Worm (Caenorhabditis elegans): Measurements from ENCODE around the gene ZK105.6.

ZK105.6 gene

DNA sequence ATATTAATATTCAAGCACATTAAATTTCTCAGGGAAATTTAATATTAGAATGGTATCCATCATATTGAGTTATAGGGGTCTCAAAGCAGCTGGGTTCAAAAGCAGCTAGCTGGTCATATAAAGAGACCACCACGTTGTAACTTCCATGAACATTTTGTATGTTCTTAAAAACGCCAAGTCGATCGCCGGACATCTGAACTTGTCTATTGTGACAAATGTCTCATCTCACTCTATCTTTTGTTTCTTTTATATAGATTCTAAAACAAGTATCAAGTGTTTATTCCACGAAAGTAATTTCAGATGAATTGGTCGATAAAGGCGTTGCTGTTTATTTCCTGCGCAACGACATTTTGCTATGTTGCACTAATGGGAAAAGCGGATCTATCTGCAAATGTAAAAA, 27.0 kb downstream of the ZK105.6 start, which contains the start of gene ZK105.3:
Gene ZK105.3 (plus strand): TSS at position 301 of the 400 bp plus-strand sequence.
- TF ChIP-seq unc-62 (GFP tag; optimal IDR thresholded peaks at IDR 0.05) = no peak

- TF ChIP-seq unc-62 (GFP tag; optimal IDR thresholded peaks at IDR 0.05) = no peak
Observed at ce11 chrV:7693394-7693793, 30.5 kb downstream of the ZK105.6 start, which contains the start of gene C12D5.10. Gene C12D5.10 (minus strand): TSS chrV:7693494.

DNA sequence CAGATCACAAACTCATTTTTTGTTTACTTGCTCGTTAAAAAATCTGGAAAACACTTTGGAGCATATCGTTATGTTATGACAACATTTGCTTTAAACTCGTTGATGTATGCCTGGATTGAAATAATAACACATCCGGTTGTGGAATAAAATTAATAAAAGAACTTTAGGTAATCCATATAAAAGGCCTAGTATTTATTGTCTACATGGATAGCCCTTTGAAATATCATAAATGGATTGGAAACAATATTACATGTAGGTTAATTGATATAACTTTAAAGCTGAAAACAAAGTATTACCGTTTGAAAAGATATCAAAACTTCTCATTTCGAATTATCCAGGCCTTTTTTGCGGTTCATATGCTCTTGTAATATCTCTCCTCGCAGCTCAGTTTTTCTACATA, 33.2 kb downstream of the ZK105.6 start:
- TF ChIP-seq unc-62 (GFP tag; optimal IDR thresholded peaks at IDR 0.05) = no peak

- no peak for TF ChIP-seq unc-62 (GFP tag; optimal IDR thresholded peaks at IDR 0.05)
Observed at ce11 chrV:7689888-7690287, 34.0 kb downstream of the ZK105.6 start, which contains the start of gene C12D5.9. Gene C12D5.9 (minus strand): TSS chrV:7689988.

DNA sequence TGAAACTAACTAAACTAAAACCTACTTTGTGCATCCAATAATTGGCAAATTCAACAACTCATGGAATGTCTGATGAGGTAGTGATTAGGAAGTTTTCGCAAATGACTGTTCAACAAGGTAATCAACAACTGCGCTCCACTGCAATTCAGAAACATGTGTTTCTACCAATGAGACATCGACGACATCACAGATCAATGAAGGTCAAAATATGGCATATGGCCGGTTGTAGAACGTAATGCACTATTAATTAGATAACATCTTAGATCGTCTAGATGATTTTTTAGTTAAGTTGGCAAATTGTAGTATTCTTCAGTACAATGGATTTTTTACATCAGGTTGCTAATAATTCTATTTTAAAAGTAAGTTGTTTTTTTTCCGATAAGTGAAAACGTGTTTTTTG, 37.7 kb downstream of the ZK105.6 start, which contains the start of the genes nhr-94 and nhr-152:
Gene nhr-94 (minus strand): TSS at position 147 of the 400 bp plus-strand sequence.
Gene nhr-152 (plus strand): TSS at position 162 of the 400 bp plus-strand sequence.
- TF ChIP-seq unc-62 (GFP tag; optimal IDR thresholded peaks at IDR 0.05) = no peak

DNA sequence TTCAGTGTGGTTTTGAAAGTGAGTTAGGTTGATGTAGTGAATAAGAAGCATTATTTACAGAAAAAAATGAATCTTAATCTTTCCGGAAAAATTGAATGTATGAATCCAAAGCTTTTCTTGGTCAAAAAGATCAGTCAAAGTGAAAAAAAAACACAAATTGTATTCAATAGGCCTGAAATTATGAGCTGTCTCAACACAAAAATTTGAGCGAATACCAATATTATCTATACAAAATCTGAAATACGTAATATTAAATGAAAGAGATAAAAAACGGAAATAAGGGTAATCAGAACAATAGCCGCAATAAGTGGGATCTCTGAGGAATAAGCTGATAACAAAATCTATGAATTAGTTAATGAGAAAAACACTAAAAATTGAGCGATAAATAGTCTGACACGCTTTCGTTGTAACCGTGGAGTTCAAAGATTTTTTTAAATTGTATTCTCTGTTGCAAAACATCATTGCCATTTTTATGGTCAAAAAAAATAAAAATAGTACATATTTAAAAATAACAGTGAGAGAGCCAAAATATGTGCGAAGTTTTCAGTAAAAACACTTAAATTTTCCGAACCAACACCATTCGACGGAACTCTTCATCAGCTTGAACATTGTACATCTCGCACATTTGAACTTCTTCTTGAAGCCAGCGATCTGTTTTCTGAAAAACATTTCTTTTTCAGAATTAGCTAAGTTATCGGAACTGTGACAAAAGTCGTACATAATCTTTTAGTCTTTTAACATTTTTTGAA, 39.8 kb downstream of the ZK105.6 start, which contains the start of gene sre-11:
Gene sre-11 (minus strand): TSS at position 51 of the 749 bp plus-strand sequence.
- no peak for TF ChIP-seq unc-62 (GFP tag; optimal IDR thresholded peaks at IDR 0.05)

DNA sequence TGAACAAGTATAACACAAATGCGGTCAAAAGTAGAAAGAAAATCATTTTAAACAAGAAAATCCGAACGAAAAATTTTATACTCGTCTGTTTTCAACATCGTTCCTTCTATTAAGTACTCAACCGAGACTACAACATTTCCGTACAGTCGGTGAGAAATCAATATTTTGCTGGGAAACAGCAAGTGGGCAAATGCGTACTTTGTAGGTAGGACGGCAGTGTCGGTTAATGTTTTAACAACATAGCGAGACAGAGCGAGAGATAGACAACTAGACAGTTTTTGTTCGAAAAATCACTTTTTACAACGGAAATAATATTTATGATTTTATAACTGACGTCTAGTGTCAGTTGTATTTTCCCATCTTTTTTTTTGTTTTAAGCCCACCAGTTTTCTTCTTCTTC, 42.5 kb downstream of the ZK105.6 start, which contains the start of gene cyp-33A1:
Gene cyp-33A1 (minus strand): TSS at position 72 of the 400 bp plus-strand sequence.
- no peak for TF ChIP-seq unc-62 (GFP tag; optimal IDR thresholded peaks at IDR 0.05)

ce11 chrV:7675904-7676303, 48.0 kb downstream of the ZK105.6 start, which contains the start of gene C12D5.3:
Gene C12D5.3 (plus strand): TSS chrV:7676204.
- no peak for TF ChIP-seq unc-62 (GFP tag; optimal IDR thresholded peaks at IDR 0.05)
